Fruit fly (Drosophila melanogaster) whole organism, embryonic: ENCODE results near the gene dome.

Experiments
- ATbp ChIP-seq: fragments of 200-800 bp; sonication (Bioruptor generic); optimal IDR thresholded peaks from 2 replicates; lab custom pipeline; 2017; ENCODE audit warnings: missing biosample characterization, mild to moderate bottlenecking, missing genetic modification characterization, missing genetic modification reagents
- Asciz ChIP-seq: fragments of 200-800 bp; sonication (Bioruptor generic); optimal IDR thresholded peaks from 2 replicates; lab custom pipeline; 2017; ENCODE audit warnings: missing biosample characterization, mild to moderate bottlenecking, missing genetic modification characterization, missing genetic modification reagents
- CG10321 ChIP-seq: fragments of 200-800 bp; sonication (Bioruptor generic); IDR thresholded peaks from 2 replicates; pipeline ENCODE4 v1.3.6; 2022; ENCODE audit warnings: missing biosample characterization, missing genetic modification characterization
- CG10654 ChIP-seq: fragments of 200-800 bp; sonication (Bioruptor generic); optimal IDR thresholded peaks from 2 replicates; lab custom pipeline; 2016; ENCODE audit warnings: missing biosample characterization, missing genetic modification characterization
- CG11695 ChIP-seq: fragments of 200-800 bp; sonication (Bioruptor generic); IDR thresholded peaks from 3 replicates; pipeline ENCODE4 v1.3.6; 2022; ENCODE audit warnings: missing biosample characterization, missing genetic modification characterization
- CG12236 ChIP-seq: fragments of 200-800 bp; sonication (Bioruptor generic); optimal IDR thresholded peaks from 2 replicates; lab custom pipeline; 2016; ENCODE audit warnings: missing biosample characterization, missing genetic modification characterization
- CG12659 ChIP-seq: fragments of 200-800 bp; sonication (Bioruptor generic); optimal IDR thresholded peaks from 3 replicates; lab custom pipeline; 2017; ENCODE audit warnings: mild to moderate bottlenecking, missing biosample characterization, missing genetic modification reagents, missing genetic modification characterization
- CG12769 ChIP-seq: fragments of 200-800 bp; sonication (Bioruptor generic); optimal IDR thresholded peaks from 2 replicates; lab custom pipeline; 2019; ENCODE audit warnings: missing biosample characterization, mild to moderate bottlenecking, missing genetic modification characterization, moderate library complexity
- CG15011 ChIP-seq: fragments of 200-800 bp; sonication (Bioruptor generic); optimal IDR thresholded peaks from 3 replicates; lab custom pipeline; 2018; ENCODE audit warnings: missing biosample characterization, mild to moderate bottlenecking, missing genetic modification characterization
- CG1647 ChIP-seq: fragments of 200-800 bp; sonication (Bioruptor generic); optimal IDR thresholded peaks from 3 replicates; lab custom pipeline; 2016; ENCODE audit warnings: missing biosample characterization, missing genetic modification characterization
- CG17612 ChIP-seq: fragments of 200-800 bp; sonication (Bioruptor generic); IDR thresholded peaks from 2 replicates; pipeline ENCODE4 v1.3.6; 2022; ENCODE audit warnings: missing biosample characterization, missing genetic modification characterization
- CG1792 ChIP-seq: fragments of 200-800 bp; sonication (Bioruptor generic); optimal IDR thresholded peaks from 2 replicates; lab custom pipeline; 2016; ENCODE audit warnings: missing biosample characterization, missing genetic modification characterization
- CG18599 ChIP-seq: fragments of 200-800 bp; sonication (Bioruptor generic); optimal IDR thresholded peaks from 3 replicates; lab custom pipeline; 2017; ENCODE audit warnings: missing biosample characterization, missing genetic modification characterization, mild to moderate bottlenecking, moderate library complexity, missing genetic modification reagents
- CG2199 ChIP-seq: fragments of 200-800 bp; sonication (Bioruptor generic); IDR thresholded peaks from 3 replicates; pipeline ENCODE4 v1.3.6; 2022; ENCODE audit warnings: missing biosample characterization, missing genetic modification characterization
- CG2875 ChIP-seq: fragments of 200-800 bp; sonication (Bioruptor generic); optimal IDR thresholded peaks from 2 replicates; lab custom pipeline; 2017; ENCODE audit warnings: missing biosample characterization, mild to moderate bottlenecking, missing genetic modification characterization, missing genetic modification reagents
- CG31224 ChIP-seq: fragments of 200-800 bp; sonication (Bioruptor generic); IDR thresholded peaks from 2 replicates; pipeline ENCODE4 v1.3.6; 2022; ENCODE audit warnings: missing biosample characterization, missing genetic modification characterization
- CG3281 ChIP-seq: fragments of 200-800 bp; sonication (Bioruptor generic); optimal IDR thresholded peaks from 3 replicates; lab custom pipeline; 2017; ENCODE audit warnings: missing biosample characterization, mild to moderate bottlenecking, missing genetic modification characterization
- CG3407 ChIP-seq: fragments of 200-800 bp; sonication (Bioruptor generic); optimal IDR thresholded peaks from 2 replicates; lab custom pipeline; 2018; ENCODE audit warnings: missing biosample characterization, mild to moderate bottlenecking, missing genetic modification characterization
- CG3847 ChIP-seq: fragments of 200-800 bp; sonication (Bioruptor generic); IDR thresholded peaks from 2 replicates; pipeline ENCODE4 v1.3.6; 2022; ENCODE audit warnings: missing biosample characterization, missing genetic modification characterization
- CG4404 ChIP-seq: fragments of 200-800 bp; sonication (Bioruptor generic); IDR thresholded peaks from 2 replicates; pipeline ENCODE4 v1.3.6; 2022; ENCODE audit warnings: missing biosample characterization, missing genetic modification characterization
- CG6654 ChIP-seq: fragments of 200-800 bp; sonication (Bioruptor generic); optimal IDR thresholded peaks from 2 replicates; lab custom pipeline; 2017; ENCODE audit warnings: missing biosample characterization, mild to moderate bottlenecking, missing genetic modification characterization
- CG7271 ChIP-seq: fragments of 200-800 bp; sonication (Bioruptor generic); optimal IDR thresholded peaks from 2 replicates; lab custom pipeline; 2018; ENCODE audit warnings: missing biosample characterization, mild to moderate bottlenecking, missing genetic modification characterization, moderate library complexity
- CG7357 ChIP-seq: fragments of 200-800 bp; sonication (Bioruptor generic); IDR thresholded peaks from 3 replicates; pipeline ENCODE4 v1.3.6; 2022; ENCODE audit warnings: missing biosample characterization, missing genetic modification characterization
- CG8478 ChIP-seq: fragments of >200 bp; optimal IDR thresholded peaks from 2 replicates; lab custom pipeline; 2018
- CG9876 ChIP-seq: fragments of 200-800 bp; sonication (Bioruptor generic); optimal IDR thresholded peaks from 2 replicates; lab custom pipeline; 2016; ENCODE audit warnings: missing biosample characterization, missing genetic modification characterization
- CoRest ChIP-seq: fragments of 200-800 bp; sonication (Bioruptor generic); optimal IDR thresholded peaks from 3 replicates; lab custom pipeline; 2018; ENCODE audit warnings: missing biosample characterization, mild to moderate bottlenecking, missing genetic modification characterization, moderate library complexity
- ERR ChIP-seq: fragments of 200-800 bp; sonication (Bioruptor generic); optimal IDR thresholded peaks from 2 replicates; lab custom pipeline; 2016; ENCODE audit warnings: missing biosample characterization, missing genetic modification characterization
- Lpt ChIP-seq: fragments of >200 bp; optimal IDR thresholded peaks from 2 replicates; lab custom pipeline; 2018; ENCODE audit warnings: missing biosample characterization, missing genetic modification characterization
- Mes4 ChIP-seq: fragments of 200-800 bp; sonication (Bioruptor generic); optimal IDR thresholded peaks from 2 replicates; lab custom pipeline; 2016; ENCODE audit warnings: missing biosample characterization, missing genetic modification characterization
- Neu2 ChIP-seq: fragments of 200-800 bp; sonication (Bioruptor generic); optimal IDR thresholded peaks from 3 replicates; lab custom pipeline; 2016; ENCODE audit warnings: missing biosample characterization, missing genetic modification characterization, borderline replicate concordance
- Ptx1 ChIP-seq: fragments of 200-800 bp; sonication (Bioruptor generic); IDR thresholded peaks from 2 replicates; pipeline ENCODE4 v1.3.6; 2022; ENCODE audit warnings: missing biosample characterization, missing genetic modification characterization
- Sox102F ChIP-seq: fragments of 200-800 bp; sonication (Bioruptor generic); optimal IDR thresholded peaks from 2 replicates; lab custom pipeline; 2018; ENCODE audit warnings: missing biosample characterization, mild to moderate bottlenecking, missing genetic modification characterization, moderate library complexity
- Xrp1 ChIP-seq: fragments of 200-800 bp; sonication (Bioruptor generic); IDR thresholded peaks from 2 replicates; pipeline ENCODE4 v1.3.6; 2022; ENCODE audit warnings: missing biosample characterization, missing genetic modification characterization
- aop ChIP-seq: fragments of 200-800 bp; sonication (Bioruptor generic); IDR thresholded peaks from 2 replicates; pipeline ENCODE4 v1.3.6; 2022; ENCODE audit warnings: missing biosample characterization, missing genetic modification characterization
- bigmax ChIP-seq: fragments of 200-800 bp; sonication (Bioruptor generic); optimal IDR thresholded peaks from 2 replicates; lab custom pipeline; 2018; ENCODE audit warnings: missing biosample characterization, mild to moderate bottlenecking, missing genetic modification characterization
- br ChIP-seq: fragments of >200 bp; optimal IDR thresholded peaks from 2 replicates; lab custom pipeline; 2017
- crp ChIP-seq, 2 experiments: fragments of 200-800 bp; sonication (Bioruptor generic); optimal IDR thresholded peaks; 2 replicates in 1 of 2; 3 replicates in 1 of 2; lab custom pipeline; 2017; ENCODE audit warnings: missing biosample characterization in 2 of 2, missing genetic modification characterization in 2 of 2, mild to moderate bottlenecking in 1 of 2, moderate library complexity in 1 of 2
- eve ChIP-seq, 2 experiments: fragments of >200 bp; optimal IDR thresholded peaks; 2 replicates each; lab custom pipeline; 2017; ENCODE audit warnings: missing biosample characterization in 2 of 2, missing genetic modification characterization in 2 of 2
- grn ChIP-seq: fragments of 200-800 bp; sonication (Bioruptor generic); optimal IDR thresholded peaks from 3 replicates; lab custom pipeline; 2017; ENCODE audit warnings: missing biosample characterization, missing genetic modification characterization
- gsb-n ChIP-seq: fragments of 200-800 bp; sonication (Bioruptor generic); optimal IDR thresholded peaks from 3 replicates; lab custom pipeline; 2018; ENCODE audit warnings: missing biosample characterization, mild to moderate bottlenecking, missing genetic modification characterization
- gt ChIP-seq: fragments of 200-800 bp; sonication (Bioruptor generic); IDR thresholded peaks from 2 replicates; pipeline ENCODE4 v1.3.6; 2022; ENCODE audit warnings: missing biosample characterization, missing genetic modification characterization
- jumu ChIP-seq: fragments of 200-800 bp; sonication (Bioruptor generic); optimal IDR thresholded peaks from 3 replicates; lab custom pipeline; 2016; ENCODE audit warnings: missing biosample characterization, missing genetic modification characterization
- ken ChIP-seq: fragments of 200-800 bp; sonication (Bioruptor generic); IDR thresholded peaks from 3 replicates; pipeline ENCODE4 v1.3.6; 2022; ENCODE audit warnings: missing biosample characterization, missing genetic modification characterization
- lov ChIP-seq, 2 experiments: fragments of 200-800 bp in 1 of 2; fragments of >200 bp in 1 of 2; sonication (Bioruptor generic) in 1 of 2; IDR thresholded peaks in 1 of 2; optimal IDR thresholded peaks in 1 of 2; 2 replicates in 1 of 2; 3 replicates in 1 of 2; pipeline versions ENCODE4 v1.3.6 to Lab custom; 2017 to 2022; ENCODE audit warnings: missing biosample characterization in 1 of 2, missing genetic modification characterization in 1 of 2
- oc ChIP-seq: fragments of 200-800 bp; sonication (Bioruptor generic); optimal IDR thresholded peaks from 2 replicates; lab custom pipeline; 2018; ENCODE audit warnings: missing biosample characterization, mild to moderate bottlenecking, missing genetic modification characterization, moderate library complexity
- pan ChIP-seq, 4 experiments: fragments of >200 bp in 3 of 4; fragments of 200-800 bp in 1 of 4; sonication (Bioruptor generic) in 1 of 4; optimal IDR thresholded peaks in 3 of 4; IDR thresholded peaks in 1 of 4; 2 replicates each; pipeline versions ENCODE4 v1.3.6 to Lab custom; 2017 to 2022; ENCODE audit warnings: missing biosample characterization in 2 of 4, missing genetic modification characterization in 2 of 4, mixed read lengths in 1 of 4
- pb ChIP-seq: fragments of 200-800 bp; sonication (Bioruptor generic); optimal IDR thresholded peaks from 3 replicates; lab custom pipeline; 2016; ENCODE audit warnings: missing biosample characterization, missing genetic modification characterization
- pzg ChIP-seq: fragments of 200-800 bp; sonication (Bioruptor generic); optimal IDR thresholded peaks from 3 replicates; lab custom pipeline; 2018; ENCODE audit warnings: missing biosample characterization, mild to moderate bottlenecking, missing genetic modification characterization, moderate library complexity
- tio ChIP-seq: fragments of 200-800 bp; sonication (Bioruptor generic); optimal IDR thresholded peaks from 2 replicates; lab custom pipeline; 2017; ENCODE audit warnings: missing biosample characterization, missing genetic modification characterization, inconsistent platforms
- vfl ChIP-seq: fragments of 200-800 bp; sonication (Bioruptor generic); optimal IDR thresholded peaks from 2 replicates; lab custom pipeline; 2016; ENCODE audit warnings: missing biosample characterization, missing genetic modification characterization
- z ChIP-seq: fragments of 200-800 bp; sonication (Bioruptor generic); IDR thresholded peaks from 3 replicates; pipeline ENCODE4 v1.3.6; 2022; ENCODE audit warnings: missing biosample characterization, missing genetic modification characterization
- zen2 ChIP-seq: fragments of 200-800 bp; sonication (Bioruptor generic); IDR thresholded peaks from 3 replicates; pipeline ENCODE4 v1.3.6; 2022; ENCODE audit warnings: missing biosample characterization, missing genetic modification characterization; ENCODE audit not compliant: partially characterized antibody

The dome gene

DNA sequence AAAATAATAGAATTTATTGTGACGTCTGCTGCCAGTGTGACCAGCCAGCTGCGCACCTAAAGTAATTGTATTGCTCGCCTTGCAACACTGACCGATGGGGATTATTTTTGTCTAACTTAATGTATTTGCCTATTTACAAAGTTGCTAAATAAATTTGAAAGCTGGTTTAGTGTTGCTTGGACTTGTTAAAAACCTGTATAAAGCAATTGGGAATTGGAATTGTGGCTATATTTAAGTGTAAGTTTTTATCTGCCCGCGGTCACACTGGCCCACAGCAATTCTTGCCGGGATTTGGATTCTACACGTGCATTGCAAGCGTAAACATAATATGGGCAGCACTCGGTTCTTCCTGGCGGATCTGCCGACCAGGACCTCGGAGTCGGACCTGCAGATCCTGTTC lies 20.8 kb upstream of the dome start, which contains the start of the genes CG14230 and CG14232 (continued):
- TF ChIP-seq gsb-n (no peak), vfl (GFP tag; lab: Kevin White, UChicago) (no peak), CG10321 (GFP tag; lab: Robert Waterston, UW) (no peak), CG15011 (GFP tag; lab: Kevin White, UChicago) (no peak), ATbp (GFP tag; lab: Kevin White, UChicago) (no peak), Mes4 (GFP tag; lab: Kevin White, UChicago) (no peak), br (lab: Kevin White, UChicago) (no peak), CG3281 (GFP tag; lab: Kevin White, UChicago) (no peak), bigmax (GFP tag; lab: Kevin White, UChicago) (no peak), gt (no peak), CG17612 (GFP tag; lab: Robert Waterston, UW) (no peak), CG3407 (no peak), ERR (no peak), CG1792 (GFP tag; lab: Kevin White, UChicago) (no peak), CG4404 (GFP tag; lab: Robert Waterston, UW) (no peak), CG12236 (GFP tag; lab: Kevin White, UChicago) (no peak), grn (no peak), CG7271 (no peak), CG1647 (GFP tag; lab: Kevin White, UChicago) (no peak), ken (no peak), pzg (peak; percentile 70), pan (optimal IDR thresholded peaks at IDR 0.05; lab: Kevin White, UChicago) (no peak), pan (GFP tag; optimal IDR thresholded peaks at IDR 0.05 in 1 of 2, IDR thresholded peaks at IDR 0.05 in 1 of 2) (no peak), CG31224 (GFP tag; lab: Robert Waterston, UW) (no peak), crp (GFP tag; optimal IDR thresholded peaks at IDR 0.05; lab: Kevin White, UChicago) (no peak), CoRest (tag; lab: Kevin White, UChicago) (no peak), jumu (no peak), Ptx1 (no peak), CG7357 (no peak), oc (no peak), CG11695 (GFP tag; lab: Robert Waterston, UW) (no peak), aop (GFP tag; lab: Robert Waterston, UW) (no peak), CG3847 (GFP tag; lab: Robert Waterston, UW) (no peak; the same call in 1 of the 2 replicates), CG12659 (GFP tag; lab: Kevin White, UChicago) (peak; percentile 51), CG2875 (GFP tag; lab: Kevin White, UChicago) (no peak), tio (GFP tag; lab: Kevin White, UChicago) (no peak), CG2199 (no peak), z (no peak), Asciz (GFP tag; lab: Kevin White, UChicago) (no peak), CG18599 (GFP tag; lab: Kevin White, UChicago) (no peak), zen2 (GFP tag; lab: Robert Waterston, UW) (no peak), CG6654 (GFP tag; lab: Kevin White, UChicago) (no peak), eve (GFP tag; optimal IDR thresholded peaks at IDR 0.05; lab: Kevin White, UChicago) (no peak), CG10654 (GFP tag; lab: Kevin White, UChicago) (no peak), CG9876 (GFP tag; lab: Kevin White, UChicago) (no peak), Xrp1 (no peak), CG12769 (tag; lab: Kevin White, UChicago) (no peak), Neu2 (GFP tag; lab: Kevin White, UChicago) (no peak), Sox102F (GFP tag; lab: Kevin White, UChicago) (no peak), lov (optimal IDR thresholded peaks at IDR 0.05; lab: Kevin White, UChicago) (no peak), lov (GFP tag; IDR thresholded peaks at IDR 0.05; lab: Robert Waterston, UW) (no peak), pb (GFP tag; lab: Kevin White, UChicago) (no peak), CG8478 (lab: Kevin White, UChicago) (no peak), Lpt (GFP tag; lab: Kevin White, UChicago) (no peak)
